Worm (Caenorhabditis elegans): ENCODE data around the gene B0250.5.
"Not testable (repeated sequence)": the region's sequence is repeated elsewhere in the genome, so short reads cannot be mapped to it uniquely, and the experiment has no call there.

Gene B0250.5

DNA sequence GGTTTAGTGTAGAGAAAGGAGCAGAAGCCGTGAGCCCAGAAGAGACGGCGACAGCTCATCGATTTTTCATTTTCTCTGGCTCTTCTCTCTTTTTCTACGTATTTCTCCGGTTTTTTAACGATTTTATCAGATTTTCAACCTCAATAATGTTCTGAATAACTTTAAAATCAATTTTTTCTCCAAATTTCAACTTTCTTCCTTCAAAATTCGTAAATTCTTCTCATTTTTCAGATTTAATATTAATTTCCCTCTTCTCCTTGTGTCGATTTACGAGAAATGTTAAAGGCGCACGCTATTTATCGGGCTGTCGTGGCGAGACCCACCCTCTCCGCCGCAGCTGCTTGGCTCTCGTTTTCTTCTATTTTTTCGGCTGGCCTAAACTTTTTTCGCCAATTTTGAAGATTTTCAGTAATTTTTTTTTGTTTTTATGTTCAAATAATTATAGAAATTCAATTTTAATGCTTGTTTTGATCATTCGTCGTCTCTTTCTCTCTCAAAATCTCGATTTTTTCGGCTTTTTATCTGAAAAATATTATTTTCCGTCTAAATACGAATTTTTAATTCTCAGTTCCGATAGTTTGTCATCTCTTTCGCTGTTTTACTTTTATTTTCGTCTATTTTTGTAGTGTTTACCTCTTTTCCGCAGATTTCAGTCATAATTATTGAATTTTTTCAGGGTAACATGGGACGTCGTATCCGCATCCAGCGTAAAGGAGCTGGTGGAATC lies 14.5 kb upstream of the B0250.5 start, which contains the start of the genes calf-1 and rpl-2:
Gene calf-1 (minus strand): TSS at position 77 of the 727 bp plus-strand sequence.
Gene rpl-2 (plus strand): TSS at position 677 of the 727 bp plus-strand sequence.
- TF ChIP-seq him-1 (tag; optimal IDR thresholded peaks at IDR 0.05): no peak
- no peak for TF ChIP-seq dao-5 (tag; optimal IDR thresholded peaks at IDR 0.05)
- TF ChIP-seq W03F9.2 (tag; optimal IDR thresholded peaks at IDR 0.05): peak; percentile 33

DNA sequence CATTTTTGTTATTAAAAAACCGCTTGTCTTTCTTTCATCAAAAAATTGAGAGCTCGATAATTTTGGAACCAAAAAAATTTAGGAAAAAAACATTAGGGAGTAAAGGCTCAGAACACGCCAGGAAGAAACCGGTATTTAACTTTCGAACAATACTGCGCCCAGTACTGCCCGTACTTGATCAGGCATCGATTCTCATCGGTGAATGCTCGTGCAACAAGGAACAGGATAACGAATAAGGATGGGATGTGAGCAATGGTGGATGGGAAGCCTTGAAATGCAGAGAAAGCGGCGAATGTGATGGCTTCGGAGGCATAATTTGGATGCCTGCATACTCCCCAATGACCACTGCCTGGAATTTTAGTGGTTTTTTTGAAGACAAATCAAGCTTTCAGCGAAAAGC lies 12.9 kb upstream of the B0250.5 start:
- TF ChIP-seq W03F9.2 (tag; optimal IDR thresholded peaks at IDR 0.05) (no peak), him-1 (tag; optimal IDR thresholded peaks at IDR 0.05) (no peak), dao-5 (tag; optimal IDR thresholded peaks at IDR 0.05) (no peak)

DNA sequence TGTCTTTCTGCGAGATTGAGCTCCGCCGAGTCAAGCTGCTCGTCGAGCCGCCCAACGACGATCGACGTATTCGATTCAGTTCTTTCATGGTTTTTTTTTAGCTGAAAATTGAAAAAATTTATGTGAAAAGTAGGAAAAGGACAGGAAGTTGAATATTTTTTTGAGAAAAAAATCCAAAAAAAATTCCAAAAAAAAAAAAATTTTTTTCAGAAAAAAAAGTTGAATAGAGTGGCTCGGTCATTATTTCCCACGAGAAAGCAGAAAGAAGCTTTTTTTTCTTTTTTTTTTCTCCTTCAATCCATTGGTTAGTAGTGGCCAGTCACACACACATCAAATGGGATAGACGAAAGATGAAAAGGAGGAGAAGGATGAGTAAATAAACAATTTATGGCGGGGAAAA lies 8.4 kb upstream of the B0250.5 start, which contains the start of gene dhcr-7:
Gene dhcr-7 (minus strand): TSS at position 101 of the 400 bp plus-strand sequence.
- TF ChIP-seq W03F9.2 (tag; optimal IDR thresholded peaks at IDR 0.05): no peak
- no peak for TF ChIP-seq him-1 (tag; optimal IDR thresholded peaks at IDR 0.05)
- TF ChIP-seq dao-5 (tag; optimal IDR thresholded peaks at IDR 0.05): no peak

DNA sequence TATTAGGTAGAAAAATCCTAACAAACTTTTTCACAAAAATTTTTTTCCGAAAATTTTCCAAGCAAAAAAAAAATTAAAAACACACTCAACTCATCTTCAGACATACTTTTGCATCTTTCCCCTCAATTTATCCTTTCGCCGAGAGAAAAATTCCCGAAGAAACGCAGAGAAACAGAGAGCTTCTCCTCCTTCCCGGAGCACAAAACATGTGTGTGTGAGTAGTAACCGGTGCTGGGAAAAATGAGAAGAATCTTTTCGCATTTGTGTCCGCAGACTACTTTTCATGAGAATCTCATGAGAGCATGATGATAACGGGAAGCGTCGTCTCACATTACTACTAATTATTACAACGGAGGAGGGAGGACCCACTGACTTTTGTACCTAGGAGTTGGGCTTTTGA lies 7.2 kb upstream of the B0250.5 start:
- no peak for TF ChIP-seq him-1 (tag; optimal IDR thresholded peaks at IDR 0.05)
- no peak for TF ChIP-seq W03F9.2 (tag; optimal IDR thresholded peaks at IDR 0.05)
- TF ChIP-seq dao-5 (tag; optimal IDR thresholded peaks at IDR 0.05): no peak

DNA sequence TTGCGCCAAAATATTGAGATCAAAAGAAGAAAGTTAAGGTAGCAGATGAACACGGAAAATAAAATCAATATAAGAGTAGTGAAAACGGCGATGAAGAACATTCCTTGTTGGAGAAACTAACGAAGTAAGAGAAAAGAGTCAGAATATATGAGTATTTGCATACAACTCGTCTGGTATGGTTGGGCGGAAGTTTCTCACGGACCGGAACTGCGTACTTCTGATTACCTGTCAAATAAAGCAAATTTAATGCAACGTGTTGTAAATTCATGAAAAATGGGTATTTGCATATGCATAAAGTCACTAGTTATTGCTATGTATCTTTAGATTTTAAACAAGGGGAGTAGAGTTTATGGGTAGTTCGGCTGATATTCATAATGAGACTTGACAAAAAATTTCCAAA lies 4.6 kb upstream of the B0250.5 start, which contains the start of gene srbc-78:
Gene srbc-78 (minus strand): TSS at position 101 of the 400 bp plus-strand sequence.
- TF ChIP-seq him-1 (tag; optimal IDR thresholded peaks at IDR 0.05): no peak
- TF ChIP-seq dao-5 (tag; optimal IDR thresholded peaks at IDR 0.05): no peak
- no peak for TF ChIP-seq W03F9.2 (tag; optimal IDR thresholded peaks at IDR 0.05)

DNA sequence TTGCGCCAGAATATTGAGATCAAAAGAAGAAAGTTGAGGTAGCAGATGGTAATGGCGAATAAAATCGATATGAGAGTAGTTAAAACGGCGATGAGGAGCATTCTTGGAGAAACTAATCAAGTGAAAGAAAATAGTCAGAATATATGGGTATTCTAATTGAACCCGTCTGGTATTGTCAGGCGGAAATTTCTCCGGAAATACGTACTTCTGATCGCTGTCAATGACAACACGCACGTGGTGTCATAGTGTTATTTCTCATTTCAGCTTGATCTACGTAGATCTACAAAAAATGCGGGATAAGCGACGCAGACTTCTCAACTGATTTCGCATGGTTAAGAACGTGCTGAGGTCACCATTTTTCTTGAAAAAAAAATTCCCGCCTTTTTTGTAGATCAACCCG lies 1.3 kb upstream of the B0250.5 start, which contains the start of gene srbc-79:
Gene srbc-79 (minus strand): TSS at position 101 of the 400 bp plus-strand sequence.
- TF ChIP-seq him-1 (tag; optimal IDR thresholded peaks at IDR 0.05) (no peak), W03F9.2 (tag; optimal IDR thresholded peaks at IDR 0.05) (no peak), dao-5 (tag; optimal IDR thresholded peaks at IDR 0.05) (no peak)

DNA sequence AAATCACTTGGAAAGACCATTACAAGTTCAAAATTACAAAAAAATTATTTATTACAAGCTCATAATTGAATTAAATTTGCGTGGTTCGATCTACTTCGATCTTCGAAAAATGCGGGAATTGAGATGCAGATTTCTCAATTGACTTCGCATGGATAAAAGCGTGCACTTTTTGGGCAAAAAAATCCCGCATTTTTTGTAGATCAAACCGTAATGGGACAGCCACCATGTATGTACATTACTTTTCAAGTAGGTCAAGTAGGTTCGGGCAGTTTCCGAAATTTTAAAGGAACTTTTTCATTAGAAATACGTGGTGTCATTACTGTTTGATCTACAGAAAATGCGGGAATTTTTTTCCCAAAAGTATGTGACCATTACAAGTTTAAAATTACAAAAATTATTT lies 3.8 kb downstream of the B0250.5 start:
- TF ChIP-seq him-1 (tag; optimal IDR thresholded peaks at IDR 0.05): no peak
- no peak for TF ChIP-seq dao-5 (tag; optimal IDR thresholded peaks at IDR 0.05)
- TF ChIP-seq W03F9.2 (tag; optimal IDR thresholded peaks at IDR 0.05): no peak

DNA sequence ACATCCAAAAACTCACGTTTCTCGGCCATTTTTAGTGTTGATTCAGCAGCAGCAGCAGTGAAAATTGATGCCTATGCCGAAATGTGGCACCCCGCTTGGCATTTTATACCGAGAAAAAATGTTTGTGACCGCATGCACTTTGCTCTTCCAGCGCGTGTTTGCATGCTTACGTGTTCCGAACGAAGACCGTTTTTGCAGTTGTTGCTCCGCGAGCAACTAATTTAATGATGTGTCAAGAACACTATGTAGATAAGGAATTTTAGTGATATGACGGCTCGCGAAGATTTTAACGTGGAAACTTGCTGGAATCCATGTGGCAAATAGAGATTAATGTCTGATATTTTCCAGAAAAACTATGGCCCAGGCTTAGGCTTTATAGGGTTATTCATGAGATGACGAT lies 5.3 kb downstream of the B0250.5 start, which contains the start of gene dct-16:
Gene dct-16 (minus strand): TSS at position 78 of the 400 bp plus-strand sequence.
- TF ChIP-seq him-1 (tag; optimal IDR thresholded peaks at IDR 0.05) (no peak), dao-5 (tag; optimal IDR thresholded peaks at IDR 0.05) (no peak), W03F9.2 (tag; optimal IDR thresholded peaks at IDR 0.05) (no peak)

DNA sequence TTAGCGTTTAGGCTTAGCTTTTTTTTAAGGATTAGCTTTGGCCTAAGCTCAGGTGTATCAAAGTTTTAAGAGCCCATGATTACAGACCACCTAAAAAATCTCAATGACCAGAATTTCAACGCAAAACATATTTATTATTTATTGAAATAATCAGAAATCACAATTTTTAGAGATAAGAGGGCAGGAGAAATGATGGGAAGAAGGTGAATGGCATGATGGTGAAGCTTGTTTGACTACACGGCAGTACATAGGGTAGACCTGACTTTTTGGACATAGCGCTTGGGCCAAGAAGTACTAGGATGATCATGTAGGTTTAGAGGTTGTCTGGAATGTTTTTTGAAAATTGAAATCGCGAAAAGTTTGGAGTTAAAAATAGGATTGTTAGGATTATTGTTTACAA lies 5.9 kb downstream of the B0250.5 start:
- TF ChIP-seq him-1 (tag; optimal IDR thresholded peaks at IDR 0.05): no peak
- TF ChIP-seq dao-5 (tag; optimal IDR thresholded peaks at IDR 0.05): no peak
- no peak for TF ChIP-seq W03F9.2 (tag; optimal IDR thresholded peaks at IDR 0.05)

DNA sequence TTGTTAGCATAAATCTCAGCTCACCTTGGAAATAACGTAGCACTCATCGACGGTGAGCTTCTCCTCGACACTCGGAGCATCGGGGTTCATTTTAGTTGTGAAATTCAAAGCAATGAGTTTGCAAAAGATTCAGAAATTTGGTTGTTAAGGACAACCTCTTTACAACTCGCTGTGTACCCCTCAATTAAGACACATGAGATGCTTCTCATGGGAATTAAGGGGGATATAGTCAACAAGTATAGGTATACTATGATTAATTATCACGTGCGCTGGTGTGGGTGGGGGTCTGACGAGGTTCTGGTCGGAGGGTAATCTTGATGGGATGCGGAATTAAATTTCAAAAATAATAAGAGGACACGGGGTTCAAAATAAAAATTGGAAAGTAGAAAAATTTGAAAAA lies 6.7 kb downstream of the B0250.5 start, which contains the start of gene dct-14:
Gene dct-14 (minus strand): TSS at position 101 of the 400 bp plus-strand sequence.
- TF ChIP-seq him-1 (tag; optimal IDR thresholded peaks at IDR 0.05): no peak
- TF ChIP-seq W03F9.2 (tag; optimal IDR thresholded peaks at IDR 0.05): no peak
- TF ChIP-seq dao-5 (tag; optimal IDR thresholded peaks at IDR 0.05): no peak

DNA sequence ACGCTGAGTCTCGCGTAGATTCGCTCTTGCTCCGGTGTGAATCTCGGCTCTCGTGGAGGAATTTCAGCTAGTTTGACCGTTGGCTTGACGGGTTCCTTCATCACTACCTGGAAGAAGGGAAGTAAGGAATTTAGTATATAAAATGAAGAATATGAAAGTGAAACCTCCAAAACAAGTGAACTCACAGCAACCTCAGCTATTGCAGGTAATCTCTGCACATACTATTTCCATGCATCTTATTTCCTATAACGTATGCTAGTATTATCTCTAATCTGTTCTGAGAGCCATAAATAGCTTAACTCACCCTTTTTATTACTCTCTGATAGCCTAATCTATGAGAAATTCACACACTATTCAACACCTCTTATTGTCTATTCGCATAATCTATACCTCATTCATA lies 11.3 kb downstream of the B0250.5 start, which contains the start of gene Y38H6C.4:
Gene Y38H6C.4 (minus strand): TSS at position 101 of the 400 bp plus-strand sequence.
- TF ChIP-seq dao-5 (tag; optimal IDR thresholded peaks at IDR 0.05) (no peak), him-1 (tag; optimal IDR thresholded peaks at IDR 0.05) (no peak), W03F9.2 (tag; optimal IDR thresholded peaks at IDR 0.05) (no peak)

DNA sequence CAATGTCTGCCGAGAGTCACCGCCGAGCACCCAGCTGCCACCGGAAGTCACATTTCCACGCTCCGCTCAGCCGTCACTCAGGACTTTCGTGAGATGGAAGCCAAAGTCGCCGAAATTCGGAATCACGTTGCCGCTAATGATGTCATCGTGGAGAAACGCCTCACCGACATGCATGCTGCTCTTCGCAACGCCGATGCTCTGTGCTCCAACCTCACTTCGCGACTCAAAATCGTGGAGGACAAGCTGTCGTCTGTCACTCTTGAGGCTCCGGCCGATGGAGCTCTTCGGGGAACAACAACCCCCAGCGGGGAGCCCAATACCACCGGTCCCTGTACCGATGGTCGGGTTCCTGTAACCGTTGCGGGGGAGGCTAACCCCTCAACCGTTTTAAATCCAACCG lies 12.8 kb downstream of the B0250.5 start:
- TF ChIP-seq him-1 (tag; optimal IDR thresholded peaks at IDR 0.05) (no peak), W03F9.2 (tag; optimal IDR thresholded peaks at IDR 0.05) (no peak), dao-5 (tag; optimal IDR thresholded peaks at IDR 0.05) (no peak)

DNA sequence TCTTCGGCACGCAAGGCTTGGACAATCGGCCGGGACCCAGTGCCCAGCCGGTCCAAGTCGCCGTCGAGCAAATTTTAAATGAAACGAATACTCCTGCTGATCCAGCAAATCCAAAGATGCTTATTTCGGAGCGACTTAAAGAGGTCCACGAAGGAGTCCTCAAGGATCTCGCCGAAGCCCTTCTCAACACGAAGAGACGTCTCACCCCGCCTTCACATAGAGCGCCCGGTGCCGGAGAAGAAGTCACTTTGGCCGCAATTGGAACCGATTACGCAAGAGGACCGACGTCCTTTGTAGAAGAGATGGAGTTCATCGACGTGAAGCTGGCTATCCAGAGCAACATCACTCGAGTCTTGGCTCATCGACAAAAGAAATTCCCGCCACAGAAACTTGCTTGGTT lies 15.7 kb downstream of the B0250.5 start:
- TF ChIP-seq dao-5 (tag; optimal IDR thresholded peaks at IDR 0.05) (no peak), W03F9.2 (tag; optimal IDR thresholded peaks at IDR 0.05) (no peak), him-1 (tag; optimal IDR thresholded peaks at IDR 0.05) (no peak)

DNA sequence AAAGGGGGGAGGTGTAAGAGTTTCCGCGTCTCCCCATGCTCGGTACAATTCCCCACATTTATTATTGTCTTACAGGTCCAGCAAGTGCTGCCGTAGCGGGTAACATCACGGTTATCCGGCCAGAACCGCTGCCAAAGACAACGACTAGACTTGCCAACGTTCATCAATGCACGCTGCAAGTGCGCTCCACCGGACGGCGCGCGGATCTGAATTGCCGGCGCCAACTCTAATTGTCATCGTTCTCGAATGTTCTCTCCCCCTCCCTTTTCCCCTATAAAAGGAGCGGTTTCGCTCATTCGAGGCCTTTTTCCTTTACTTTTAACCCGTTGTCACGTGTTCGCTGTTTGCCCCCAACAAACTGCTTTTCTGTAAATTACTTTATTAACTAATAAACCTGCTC lies 19.9 kb downstream of the B0250.5 start, which contains the start of gene Y38H6C.8:
Gene Y38H6C.8 (plus strand): TSS at position 301 of the 400 bp plus-strand sequence.
- TF ChIP-seq dao-5, W03F9.2, him-1 (tag; optimal IDR thresholded peaks at IDR 0.05): not testable (repeated sequence)

All from whole organism, L4/young adult.